Worm (Caenorhabditis elegans) whole organism, L3 larva: ENCODE results near the gene cpr-9.

Experiments used
- ZK546.5 ChIP-seq: sonication (generic microtip); optimal IDR thresholded peaks from 2 replicates; lab custom pipeline; 2017; ENCODE audit warnings: missing biosample characterization, missing genetic modification characterization
- ceh-82 ChIP-seq: fragments of 150-350 bp; optimal IDR thresholded peaks from 2 replicates; lab custom pipeline; 2014; ENCODE audit warnings: missing biosample characterization, missing genetic modification characterization
- ceh-9 ChIP-seq: sonication (generic microtip); optimal IDR thresholded peaks from 2 replicates; lab custom pipeline; 2018; ENCODE audit warnings: missing biosample characterization, missing genetic modification characterization
- daf-12 ChIP-seq: fragments of 150-350 bp; optimal IDR thresholded peaks from 2 replicates; lab custom pipeline; 2014; ENCODE audit warnings: missing biosample characterization, missing genetic modification reagents, missing genetic modification characterization
- egl-27 ChIP-seq: sonication (generic microtip); optimal IDR thresholded peaks from 4 replicates; lab custom pipeline; 2017; ENCODE audit warnings: missing biosample characterization, missing genetic modification reagents, missing genetic modification characterization
- egl-5 ChIP-seq: fragments of 150-350 bp; optimal IDR thresholded peaks from 2 replicates; lab custom pipeline; 2017; ENCODE audit warnings: missing biosample characterization, missing genetic modification reagents, missing genetic modification characterization, inconsistent platforms
- eor-1 ChIP-seq, 2 experiments: fragments of 150-350 bp; optimal IDR thresholded peaks; 2 replicates each; lab custom pipeline; 2014 to 2018; ENCODE audit warnings: missing biosample characterization in 2 of 2, missing genetic modification characterization in 2 of 2
- fkh-10 ChIP-seq: sonication (generic microtip); optimal IDR thresholded peaks from 2 replicates; lab custom pipeline; 2017; ENCODE audit warnings: missing biosample characterization, missing genetic modification reagents, missing genetic modification characterization
- fkh-2 ChIP-seq: fragments of 150-350 bp; optimal IDR thresholded peaks from 2 replicates; lab custom pipeline; 2014; ENCODE audit warnings: missing biosample characterization, missing genetic modification reagents, missing genetic modification characterization
- fos-1 ChIP-seq: fragments of 150-350 bp; optimal IDR thresholded peaks from 2 replicates; lab custom pipeline; 2014; ENCODE audit warnings: missing biosample characterization, missing genetic modification characterization
- hmg-11 ChIP-seq: sonication (generic microtip); optimal IDR thresholded peaks from 2 replicates; lab custom pipeline; 2016; ENCODE audit warnings: missing genetic modification characterization, missing compliant biosample characterization
- nhr-12 ChIP-seq: fragments of 150-350 bp; optimal IDR thresholded peaks from 2 replicates; lab custom pipeline; 2014; ENCODE audit warnings: missing biosample characterization, missing genetic modification characterization
- nhr-25 ChIP-seq: sonication (generic microtip); optimal IDR thresholded peaks from 2 replicates; lab custom pipeline; 2017; ENCODE audit warnings: missing biosample characterization, missing genetic modification characterization
- nhr-28 ChIP-seq: fragments of 150-350 bp; optimal IDR thresholded peaks from 2 replicates; lab custom pipeline; 2014; ENCODE audit warnings: missing biosample characterization, missing genetic modification characterization
- nhr-43 ChIP-seq: sonication (generic microtip); optimal IDR thresholded peaks from 2 replicates; lab custom pipeline; 2016; ENCODE audit warnings: mild to moderate bottlenecking, missing genetic modification characterization, missing compliant biosample characterization; ENCODE audit not compliant: poor library complexity, severe bottlenecking
- nhr-76 ChIP-seq: fragments of 150-350 bp; sonication (generic microtip); optimal IDR thresholded peaks from 5 replicates; lab custom pipeline; 2014; ENCODE audit warnings: missing biosample characterization, missing genetic modification characterization
- skn-1 ChIP-seq: fragments of 150-350 bp; optimal IDR thresholded peaks from 2 replicates; lab custom pipeline; 2014; ENCODE audit warnings: missing biosample characterization, missing genetic modification characterization

Gene cpr-9

ce11 chrV:12048445-12048844, 45.6 kb downstream of the cpr-9 start, which contains the start of gene dars-2:
TSS of gene dars-2 (plus strand) at chrV:12048745.
- no peak for TF ChIP-seq nhr-25 (tag; lab: Kevin White, UChicago)
- TF ChIP-seq egl-5 (tag; lab: Kevin White, UChicago): no peak
- TF ChIP-seq nhr-12: no peak
- no peak for TF ChIP-seq daf-12 (tag; lab: Kevin White, UChicago)
- TF ChIP-seq hmg-11 (tag; lab: Kevin White, UChicago): no peak
- no peak for TF ChIP-seq nhr-43 (tag; lab: Kevin White, UChicago)
- TF ChIP-seq ceh-82 (tag; lab: Kevin White, UChicago): no peak
- no peak for TF ChIP-seq nhr-76 (tag; lab: Kevin White, UChicago)

DNA sequence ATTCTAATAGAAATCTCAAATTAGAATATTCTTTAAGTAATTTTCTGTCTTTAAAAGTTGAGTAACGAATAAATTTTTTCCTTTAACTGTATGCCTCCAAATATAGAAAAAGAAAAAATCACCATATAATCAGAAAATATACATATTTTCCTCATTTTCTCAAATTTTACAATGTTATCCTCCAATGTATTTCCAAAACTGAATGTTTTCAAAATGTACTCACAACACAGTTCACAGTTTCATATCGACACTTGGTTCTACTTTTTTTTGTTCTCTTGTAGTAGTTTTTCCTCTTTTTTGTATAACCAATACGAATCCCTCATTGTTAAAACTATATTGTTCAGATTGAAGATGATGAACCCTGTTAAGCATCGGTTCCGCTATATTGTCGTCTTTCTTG, 50.7 kb downstream of the cpr-9 start, which contains the start of gene F10C2.7:
Gene F10C2.7, plus strand, starts transcription at position 301 of the 400 bp plus-strand sequence.
- TF ChIP-seq fkh-2 (no peak), ZK546.5 (tag; lab: Kevin White, UChicago) (no peak), eor-1 (tag; optimal IDR thresholded peaks at IDR 0.05; lab: Kevin White, UChicago) (no peak), ceh-9 (tag; lab: Kevin White, UChicago) (no peak), fkh-10 (GFP tag; lab: Kevin White, UChicago) (no peak), fos-1 (tag; lab: Kevin White, UChicago) (no peak), skn-1 (tag; lab: Kevin White, UChicago) (no peak), egl-27 (tag; lab: Kevin White, UChicago) (no peak), nhr-28 (no peak)
- TF ChIP-seq, all 47 proteins: peak for 0
